Worm (Caenorhabditis elegans): ENCODE measurements around the gene F25G6.8.
A peak's percentile ranks its signal among the peaks of the same experiment; 100 is the strongest.

The F25G6.8 gene

ce11 chrV:8606099-8606696, 41.2 kb upstream of the F25G6.8 start, which contains the start of gene vps-60 (continued):
- TF ChIP-seq Y75B8A.6 (GFP tag; IDR thresholded peaks at IDR 0.05) (no peak), F37D6.2 (tag; optimal IDR thresholded peaks at IDR 0.05) (peak; percentile 69), lin-15B (tag; optimal IDR thresholded peaks at IDR 0.05) (no peak), unc-62 (GFP tag; optimal IDR thresholded peaks at IDR 0.05 in 1 of 2) (peak in 1 of 2 experiments; percentile 96), unc-62 (tag; optimal IDR thresholded peaks at IDR 0.05) (no peak), daf-19 (GFP tag; conservative IDR thresholded peaks at IDR 0.05) (no peak), daf-8 (GFP tag; IDR thresholded peaks at IDR 0.05) (no peak), spr-1 (tag; optimal IDR thresholded peaks at IDR 0.05) (peak; percentile 69), mxl-2 (GFP tag; conservative IDR thresholded peaks at IDR 0.05) (0 out of 2 replicates have a peak, but pooled peaks have one; percentile 15), sdz-12 (GFP tag; optimal IDR thresholded peaks at IDR 0.05) (peak; percentile 30), Y5F2A.4 (GFP tag; optimal IDR thresholded peaks at IDR 0.05) (no peak), lin-13 (GFP tag; optimal IDR thresholded peaks at IDR 0.05) (peak; percentile 81), mdt-29 (GFP tag; IDR thresholded peaks at IDR 0.05) (no peak), nhr-77 (tag; optimal IDR thresholded peaks at IDR 0.05) (peak; percentile 95), saeg-2 (GFP tag; IDR thresholded peaks at IDR 0.05) (0 out of 2 replicates have a peak, but pooled peaks have one; percentile 42), php-3 (GFP tag; IDR thresholded peaks at IDR 0.05) (0 out of 2 replicates have a peak, but pooled peaks have one; percentile 58), lin-39 (tag; optimal IDR thresholded peaks at IDR 0.05) (no peak), ama-1 (optimal IDR thresholded peaks at IDR 0.05) (peak; percentile 50), dve-1 (tag; optimal IDR thresholded peaks at IDR 0.05; ENCODE audit: insufficient read depth) (peak; percentile 98), rbr-2 (tag; optimal IDR thresholded peaks at IDR 0.05) (peak; percentile 93), ZK546.5 (tag; optimal IDR thresholded peaks at IDR 0.05) (no peak), pha-4 (GFP tag; IDR thresholded peaks at IDR 0.05) (peak; percentile 92), pha-4 (tag; optimal IDR thresholded peaks at IDR 0.05) (no peak), pqm-1 (tag; optimal IDR thresholded peaks at IDR 0.05) (peak; percentile 23), madf-5 (GFP tag; IDR thresholded peaks at IDR 0.05) (no peak), daf-12 (tag; optimal IDR thresholded peaks at IDR 0.05) (no peak), T20F7.1 (GFP tag; optimal IDR thresholded peaks at IDR 0.05) (peak; percentile 84), vab-7 (GFP tag; IDR thresholded peaks at IDR 0.05) (peak; percentile 56), egl-27 (tag; optimal IDR thresholded peaks at IDR 0.05) (no peak), ceh-44 (GFP tag; IDR thresholded peaks at IDR 0.05) (no peak), zip-2 (tag; optimal IDR thresholded peaks at IDR 0.05) (peak; percentile 60), lim-7 (GFP tag; IDR thresholded peaks at IDR 0.05) (0 out of 2 replicates have a peak, but pooled peaks have one; percentile 26), arid-1 (GFP tag; conservative IDR thresholded peaks at IDR 0.05) (peak; percentile 85), ZK337.2 (GFP tag; IDR thresholded peaks at IDR 0.05) (no peak), nhr-76 (tag; optimal IDR thresholded peaks at IDR 0.05) (peak; percentile 8), ceh-28 (tag; optimal IDR thresholded peaks at IDR 0.05) (peak; percentile 33), hif-1 (tag; optimal IDR thresholded peaks at IDR 0.05) (peak; percentile 37 to 88), dmd-6 (GFP tag; IDR thresholded peaks at IDR 0.05) (peak; percentile 98), nhr-11 (tag; optimal IDR thresholded peaks at IDR 0.05) (peak; percentile 93), tra-1 (GFP tag; IDR thresholded peaks at IDR 0.05) (peak; percentile 95), ceh-32 (tag; optimal IDR thresholded peaks at IDR 0.05; ENCODE audit: poor library complexity) (no peak), ctbp-1 (GFP tag; IDR thresholded peaks at IDR 0.05) (peak; percentile 86), dmd-9 (GFP tag; IDR thresholded peaks at IDR 0.05) (no peak), T26A8.4 (GFP tag; IDR thresholded peaks at IDR 0.05) (peak; percentile 85), lin-1 (GFP tag; IDR thresholded peaks at IDR 0.05) (peak; percentile 64), F26F4.8 (GFP tag; conservative IDR thresholded peaks at IDR 0.05) (no peak), unc-39 (tag; optimal IDR thresholded peaks at IDR 0.05) (no peak), spr-3 (GFP tag; optimal IDR thresholded peaks at IDR 0.05) (no peak), Y105C5A.15 (GFP tag; IDR thresholded peaks at IDR 0.05) (no peak), zip-11 (GFP tag; IDR thresholded peaks at IDR 0.05) (no peak), lin-38 (GFP tag; IDR thresholded peaks at IDR 0.05) (peak; percentile 77)
